Worm (Caenorhabditis elegans) whole organism, young adult: Measurements from ENCODE around the gene F18E2.15.
A peak's percentile ranks its signal among the peaks of the same experiment; 100 is the strongest.

Source experiments
- B0019.2 ChIP-seq: fragments of 200-800 bp; sonication (Bioruptor generic); conservative IDR thresholded peaks from 2 replicates; pipeline ENCODE4 v1.3.6; 2022; ENCODE audit warnings: missing genetic modification reagents, missing genetic modification characterization, missing compliant biosample characterization
- B0336.3 ChIP-seq: fragments of 200-800 bp; sonication (Bioruptor generic); IDR thresholded peaks from 2 replicates; pipeline ENCODE4 v1.3.6; 2022; ENCODE audit warnings: missing genetic modification characterization, missing compliant biosample characterization
- C06A6.2 ChIP-seq: fragments of 200-800 bp; sonication (Bioruptor generic); conservative IDR thresholded peaks from 2 replicates; pipeline ENCODE4 v1.3.6; 2022; ENCODE audit warnings: missing genetic modification characterization, missing compliant biosample characterization
- F23B12.7 ChIP-seq: sonication (generic microtip); optimal IDR thresholded peaks from 2 replicates; lab custom pipeline; 2017; ENCODE audit warnings: missing genetic modification characterization, mild to moderate bottlenecking, missing compliant biosample characterization, antibody characterized with exemption, moderate library complexity; ENCODE audit not compliant: insufficient read depth
- F37B4.10 ChIP-seq: fragments of 200-800 bp; sonication (Bioruptor generic); IDR thresholded peaks from 2 replicates; pipeline ENCODE4 v1.3.6; 2022; ENCODE audit warnings: missing genetic modification characterization, missing compliant biosample characterization
- F49E8.2 ChIP-seq: sonication (generic microtip); optimal IDR thresholded peaks from 3 replicates; lab custom pipeline; 2017; ENCODE audit warnings: missing genetic modification characterization, mild to moderate bottlenecking, missing compliant biosample characterization, antibody characterized with exemption, moderate library complexity; ENCODE audit not compliant: insufficient read depth
- F52B5.7 ChIP-seq: sonication (generic microtip); optimal IDR thresholded peaks from 2 replicates; lab custom pipeline; 2016; ENCODE audit warnings: mild to moderate bottlenecking, missing genetic modification characterization, missing compliant biosample characterization
- F57A8.1 ChIP-seq: fragments of 200-800 bp; sonication (Bioruptor generic); optimal IDR thresholded peaks from 2 replicates; lab custom pipeline; 2018; ENCODE audit warnings: mild to moderate bottlenecking, missing genetic modification characterization, moderate library complexity, missing compliant biosample characterization
- K12H6.12 ChIP-seq: fragments of 200-800 bp; sonication (Bioruptor generic); optimal IDR thresholded peaks from 2 replicates; lab custom pipeline; 2018; ENCODE audit warnings: mild to moderate bottlenecking, missing genetic modification characterization, missing compliant biosample characterization
- T07F8.4 ChIP-seq: sonication (generic microtip); optimal IDR thresholded peaks from 2 replicates; lab custom pipeline; 2016; ENCODE audit warnings: mild to moderate bottlenecking, missing genetic modification characterization, moderate library complexity, missing compliant biosample characterization
- Y53F4B.3 ChIP-seq: fragments of 200-800 bp; sonication (Bioruptor generic); IDR thresholded peaks from 2 replicates; pipeline ENCODE4 v1.3.6; 2022; ENCODE audit warnings: missing genetic modification reagents, missing genetic modification characterization, missing compliant biosample characterization
- Y79H2A.3 ChIP-seq: fragments of 200-800 bp; sonication (Bioruptor generic); conservative IDR thresholded peaks from 2 replicates; pipeline ENCODE4 v1.3.6; 2022; ENCODE audit warnings: missing genetic modification reagents, missing genetic modification characterization, missing compliant biosample characterization
- akir-1 ChIP-seq: fragments of 200-800 bp; sonication (Bioruptor generic); optimal IDR thresholded peaks from 2 replicates; lab custom pipeline; 2018; ENCODE audit warnings: mild to moderate bottlenecking, missing genetic modification characterization, moderate library complexity, missing compliant biosample characterization
- aptf-2 ChIP-seq: fragments of 200-800 bp; sonication (Bioruptor generic); conservative IDR thresholded peaks from 2 replicates; pipeline ENCODE4 v1.3.6; 2022; ENCODE audit warnings: missing genetic modification reagents, missing genetic modification characterization, missing compliant biosample characterization
- aptf-3 ChIP-seq: fragments of 200-800 bp; sonication (Bioruptor generic); IDR thresholded peaks from 2 replicates; pipeline ENCODE4 v1.3.6; 2022; ENCODE audit warnings: missing genetic modification characterization, missing compliant biosample characterization
- attf-5 ChIP-seq: fragments of 200-800 bp; sonication (Bioruptor generic); optimal IDR thresholded peaks from 2 replicates; lab custom pipeline; 2018; ENCODE audit warnings: mild to moderate bottlenecking, missing genetic modification characterization, missing compliant biosample characterization
- attf-6 ChIP-seq: fragments of 200-800 bp; sonication (Bioruptor generic); IDR thresholded peaks from 2 replicates; pipeline ENCODE4 v1.3.6; 2022; ENCODE audit warnings: missing genetic modification reagents, missing genetic modification characterization, missing compliant biosample characterization
- bed-2 ChIP-seq: fragments of 200-800 bp; sonication (Bioruptor generic); IDR thresholded peaks from 2 replicates; pipeline ENCODE4 v1.3.6; 2022; ENCODE audit warnings: missing genetic modification reagents, missing genetic modification characterization, missing compliant biosample characterization
- ceh-100 ChIP-seq: fragments of 200-800 bp; sonication (Bioruptor generic); IDR thresholded peaks from 2 replicates; pipeline ENCODE4 v1.3.6; 2022; ENCODE audit warnings: missing genetic modification reagents, missing genetic modification characterization, missing compliant biosample characterization
- ceh-40 ChIP-seq: fragments of 200-800 bp; sonication (Bioruptor generic); IDR thresholded peaks from 2 replicates; pipeline ENCODE4 v1.3.6; 2022; ENCODE audit warnings: missing genetic modification characterization, missing compliant biosample characterization
- ceh-58 ChIP-seq: fragments of 200-800 bp; sonication (Bioruptor generic); IDR thresholded peaks from 2 replicates; pipeline ENCODE4 v1.3.6; 2022; ENCODE audit warnings: missing genetic modification characterization, missing compliant biosample characterization
- egl-44 ChIP-seq: fragments of 200-800 bp; sonication (Bioruptor generic); IDR thresholded peaks from 2 replicates; pipeline ENCODE4 v1.3.6; 2022; ENCODE audit warnings: missing genetic modification reagents, missing genetic modification characterization, missing compliant biosample characterization
- ekl-4 ChIP-seq: fragments of 200-800 bp; sonication (Bioruptor generic); IDR thresholded peaks from 2 replicates; pipeline ENCODE4 v1.3.6; 2022; ENCODE audit warnings: missing genetic modification reagents, missing genetic modification characterization, missing compliant biosample characterization
- fkh-3 ChIP-seq: sonication (generic microtip); optimal IDR thresholded peaks from 2 replicates; lab custom pipeline; 2016; ENCODE audit warnings: mild to moderate bottlenecking, missing genetic modification characterization, missing compliant biosample characterization
- hmg-1.2 ChIP-seq: fragments of 200-800 bp; sonication (Bioruptor generic); IDR thresholded peaks from 2 replicates; pipeline ENCODE4 v1.3.6; 2022; ENCODE audit warnings: missing genetic modification reagents, missing genetic modification characterization, missing compliant biosample characterization
- hmg-20 ChIP-seq: fragments of 200-800 bp; sonication (Bioruptor generic); IDR thresholded peaks from 2 replicates; pipeline ENCODE4 v1.3.6; 2022; ENCODE audit warnings: missing genetic modification reagents, missing genetic modification characterization, missing compliant biosample characterization
- hrde-1 ChIP-seq: sonication (generic microtip); optimal IDR thresholded peaks from 2 replicates; lab custom pipeline; 2016; ENCODE audit warnings: missing genetic modification characterization, mild to moderate bottlenecking, missing compliant biosample characterization, moderate library complexity, missing genotype, missing genetic modification reagents, borderline replicate concordance
- let-526 ChIP-seq: fragments of 200-800 bp; sonication (Bioruptor generic); IDR thresholded peaks from 2 replicates; pipeline ENCODE4 v1.3.6; 2022; ENCODE audit warnings: missing genetic modification reagents, missing genetic modification characterization, missing compliant biosample characterization
- lin-40 ChIP-seq: sonication (generic microtip); optimal IDR thresholded peaks from 2 replicates; lab custom pipeline; 2016; ENCODE audit warnings: missing genetic modification characterization, mild to moderate bottlenecking, missing compliant biosample characterization, missing genotype, missing genetic modification reagents
- lin-54 ChIP-seq: fragments of 200-800 bp; sonication (Bioruptor generic); optimal IDR thresholded peaks from 2 replicates; lab custom pipeline; 2018; ENCODE audit warnings: mild to moderate bottlenecking, missing genetic modification characterization, missing compliant biosample characterization
- madf-3 ChIP-seq: fragments of 200-800 bp; sonication (Bioruptor generic); IDR thresholded peaks from 2 replicates; pipeline ENCODE4 v1.3.6; 2022; ENCODE audit warnings: missing genetic modification reagents, missing genetic modification characterization, missing compliant biosample characterization
- mel-28 ChIP-seq: sonication (generic microtip); optimal IDR thresholded peaks from 2 replicates; lab custom pipeline; 2016; ENCODE audit warnings: borderline replicate concordance, mild to moderate bottlenecking, missing genetic modification characterization, missing compliant biosample characterization
- mxl-1 ChIP-seq: sonication (generic microtip); optimal IDR thresholded peaks from 2 replicates; lab custom pipeline; 2016; ENCODE audit warnings: missing genetic modification characterization, missing compliant biosample characterization
- nfyb-1 ChIP-seq: fragments of 200-800 bp; sonication (Bioruptor generic); IDR thresholded peaks from 2 replicates; pipeline ENCODE4 v1.3.6; 2022; ENCODE audit warnings: missing genetic modification reagents, missing genetic modification characterization, missing compliant biosample characterization
- nhr-179 ChIP-seq: sonication (generic microtip); optimal IDR thresholded peaks from 2 replicates; lab custom pipeline; 2016; ENCODE audit warnings: mild to moderate bottlenecking, missing genetic modification characterization, missing compliant biosample characterization
- rcor-1 ChIP-seq: fragments of 200-800 bp; sonication (Bioruptor generic); IDR thresholded peaks from 2 replicates; pipeline ENCODE4 v1.3.6; 2022; ENCODE audit warnings: missing genetic modification reagents, missing genetic modification characterization, missing compliant biosample characterization
- sdz-38 ChIP-seq: sonication (generic microtip); optimal IDR thresholded peaks from 2 replicates; lab custom pipeline; 2016; ENCODE audit warnings: missing genotype, missing genetic modification characterization, missing compliant biosample characterization
- snpc-1.3 ChIP-seq: sonication (generic microtip); optimal IDR thresholded peaks from 2 replicates; lab custom pipeline; 2017; ENCODE audit warnings: missing genetic modification characterization, mild to moderate bottlenecking, missing compliant biosample characterization, antibody characterized with exemption, moderate library complexity, missing genotype, missing genetic modification reagents; ENCODE audit not compliant: insufficient read depth
- sptf-2 ChIP-seq: fragments of 200-800 bp; sonication (Bioruptor generic); optimal IDR thresholded peaks from 2 replicates; lab custom pipeline; 2018; ENCODE audit warnings: mild to moderate bottlenecking, missing genetic modification characterization, missing compliant biosample characterization
- tbp1 ChIP-seq: fragments of 200-800 bp; sonication (Bioruptor generic); optimal IDR thresholded peaks from 2 replicates; lab custom pipeline; 2018; ENCODE audit warnings: mild to moderate bottlenecking, missing genetic modification characterization, missing compliant biosample characterization
- tlf-1 ChIP-seq: fragments of 200-800 bp; sonication (Bioruptor generic); optimal IDR thresholded peaks from 2 replicates; lab custom pipeline; 2018; ENCODE audit warnings: mild to moderate bottlenecking, missing genetic modification characterization, missing compliant biosample characterization
- unc-62 ChIP-seq: fragments of 150-350 bp; optimal IDR thresholded peaks from 2 replicates; lab custom pipeline; 2014; ENCODE audit warnings: missing biosample characterization, missing genetic modification reagents, missing genetic modification characterization
- xnd-1 ChIP-seq: sonication (generic microtip); optimal IDR thresholded peaks from 2 replicates; lab custom pipeline; 2016; ENCODE audit warnings: missing genotype, missing genetic modification reagents, missing genetic modification characterization, missing compliant biosample characterization
- ztf-3 ChIP-seq: fragments of 200-800 bp; sonication (Bioruptor generic); optimal IDR thresholded peaks from 2 replicates; lab custom pipeline; 2018; ENCODE audit warnings: mild to moderate bottlenecking, missing genetic modification characterization, missing compliant biosample characterization

The F18E2.15 gene

ce11 chrV:12787026-12787425 lies 26.2 kb upstream of the F18E2.15 start, which contains the start of gene fkb-4:
TSS of gene fkb-4 (minus strand) at chrV:12787126.
- TF ChIP-seq rcor-1 (GFP tag; lab: Robert Waterston, UW): no peak
- no peak for TF ChIP-seq madf-3 (GFP tag; lab: Robert Waterston, UW)
- no peak for TF ChIP-seq nhr-179
- no peak for TF ChIP-seq akir-1 (GFP tag; lab: Kevin White, UChicago)
- TF ChIP-seq hrde-1 (tag; lab: Kevin White, UChicago): no peak
- no peak for TF ChIP-seq C06A6.2 (GFP tag; lab: Robert Waterston, UW)
- no peak for TF ChIP-seq ztf-3 (GFP tag; lab: Kevin White, UChicago)
- TF ChIP-seq sdz-38 (tag; lab: Kevin White, UChicago): no peak
- no peak for TF ChIP-seq nfyb-1 (GFP tag; lab: Robert Waterston, UW)
- no peak for TF ChIP-seq Y79H2A.3
- no peak for TF ChIP-seq K12H6.12 (tag; lab: Kevin White, UChicago)
- no peak for TF ChIP-seq B0019.2 (GFP tag; lab: Robert Waterston, UW)
- TF ChIP-seq tlf-1 (GFP tag; lab: Kevin White, UChicago): no peak
- no peak for TF ChIP-seq attf-5 (GFP tag; lab: Kevin White, UChicago)
- TF ChIP-seq xnd-1 (tag; lab: Kevin White, UChicago): no peak
- no peak for TF ChIP-seq sptf-2 (GFP tag; lab: Kevin White, UChicago)
- no peak for TF ChIP-seq hmg-1.2 (GFP tag; lab: Robert Waterston, UW)
- no peak for TF ChIP-seq ceh-58 (GFP tag; lab: Robert Waterston, UW)

- TF ChIP-seq Y53F4B.3 (no peak), ceh-100 (GFP tag; lab: Robert Waterston, UW) (no peak), lin-54 (no peak), Y79H2A.3 (no peak), ekl-4 (no peak), madf-3 (GFP tag; lab: Robert Waterston, UW) (no peak), nhr-179 (no peak)
- TF ChIP-seq, all 124 proteins: peak for 0
Observed at ce11 chrV:12786340-12786739, 25.5 kb upstream of the F18E2.15 start.

DNA sequence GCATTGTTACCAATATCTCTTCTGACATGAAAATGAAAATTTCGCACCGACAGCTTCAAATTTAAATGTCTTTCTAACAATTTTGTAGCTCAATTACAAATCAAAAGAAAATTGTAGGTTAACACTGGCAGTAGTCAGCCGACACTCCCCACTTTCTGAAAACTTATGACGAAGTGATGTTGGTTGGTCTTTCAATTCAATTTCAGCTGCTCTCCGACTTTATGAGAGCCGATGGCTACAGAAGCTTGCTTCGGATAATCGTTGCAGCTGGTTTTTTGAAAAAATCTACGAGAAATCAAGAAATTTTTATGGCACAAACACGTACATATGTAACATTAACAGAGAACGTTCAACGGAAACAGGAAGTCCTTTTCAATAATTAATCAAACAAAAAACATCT lies 24.0 kb upstream of the F18E2.15 start, which contains the start of gene sre-20:
TSS of gene sre-20 (minus strand) at position 101 of the 400 bp plus-strand sequence.
- no peak for TF ChIP-seq mxl-1 (tag; lab: Kevin White, UChicago)
- TF ChIP-seq F52B5.7 (tag; lab: Kevin White, UChicago): no peak
- TF ChIP-seq egl-44 (GFP tag; lab: Robert Waterston, UW): no peak
- no peak for TF ChIP-seq ekl-4
- TF ChIP-seq xnd-1 (tag; lab: Kevin White, UChicago): no peak
- no peak for TF ChIP-seq F49E8.2 (tag; lab: Kevin White, UChicago)
- TF ChIP-seq hmg-1.2 (GFP tag; lab: Robert Waterston, UW): no peak
- no peak for TF ChIP-seq hmg-20
- no peak for TF ChIP-seq let-526 (GFP tag; lab: Robert Waterston, UW)
- no peak for TF ChIP-seq ceh-40 (GFP tag; lab: Robert Waterston, UW)
- TF ChIP-seq, all 124 proteins: peak for 0

ce11 chrV:12780248-12780647 lies 19.4 kb upstream of the F18E2.15 start:
- TF ChIP-seq hrde-1 (tag; lab: Kevin White, UChicago): no peak
- 0 out of 2 replicates have a peak, but pooled peaks have one; percentile 26 for TF ChIP-seq aptf-3 (GFP tag; lab: Robert Waterston, UW)
- peak; percentile 14 for TF ChIP-seq lin-40 (tag; lab: Kevin White, UChicago)
- TF ChIP-seq aptf-2 (GFP tag; lab: Robert Waterston, UW): peak; percentile 64; the same call in 1 of the 2 replicates
- no peak for TF ChIP-seq fkh-3 (tag; lab: Kevin White, UChicago)
- peak; percentile 69 for TF ChIP-seq snpc-1.3 (tag; lab: Kevin White, UChicago)
- TF ChIP-seq unc-62 (GFP tag; lab: Kevin White, UChicago): no peak
- no peak for TF ChIP-seq ceh-100 (GFP tag; lab: Robert Waterston, UW)
- TF ChIP-seq bed-2 (GFP tag; lab: Robert Waterston, UW): no peak
- peak; percentile 68 for TF ChIP-seq F57A8.1 (GFP tag; lab: Kevin White, UChicago)
- TF ChIP-seq tbp1: peak; percentile 99
- TF ChIP-seq mel-28: peak; percentile 17
- no peak for TF ChIP-seq madf-3 (GFP tag; lab: Robert Waterston, UW)
- TF ChIP-seq F37B4.10 (GFP tag; lab: Robert Waterston, UW): 0 out of 2 replicates have a peak, but pooled peaks have one; percentile 45
- TF ChIP-seq B0336.3 (GFP tag; lab: Robert Waterston, UW): no peak
- peak; percentile 71 for TF ChIP-seq T07F8.4 (tag; lab: Kevin White, UChicago)
- TF ChIP-seq F23B12.7 (tag; lab: Kevin White, UChicago): peak; percentile 83
- TF ChIP-seq attf-6 (GFP tag; lab: Robert Waterston, UW): no peak
